Worm (Caenorhabditis elegans) whole organism, L4 larva: Measurements from ENCODE around the gene hmg-11.

Source experiments
- T26A8.4 ChIP-seq: fragments of 200-800 bp; sonication (Bioruptor generic); IDR thresholded peaks from 2 replicates; pipeline ENCODE4 v1.3.6; 2022; ENCODE audit warnings: missing genetic modification characterization, missing compliant biosample characterization
- egl-43 ChIP-seq: fragments of 200-800 bp; sonication (Bioruptor generic); IDR thresholded peaks from 2 replicates; pipeline ENCODE4 v1.3.6; 2022; ENCODE audit warnings: missing genetic modification reagents, missing genetic modification characterization, missing compliant biosample characterization
- fos-1 ChIP-seq: fragments of 150-350 bp; optimal IDR thresholded peaks from 2 replicates; lab custom pipeline; 2014; ENCODE audit warnings: missing biosample characterization, missing genetic modification characterization
- pha-4 ChIP-seq, 2 experiments: fragments of 150-350 bp in 1 of 2; fragments of 200-800 bp in 1 of 2; sonication (Bioruptor generic) in 1 of 2; IDR thresholded peaks in 1 of 2; optimal IDR thresholded peaks in 1 of 2; 2 replicates each; pipeline versions ENCODE4 v1.3.6 to Lab custom; 2014 to 2022; ENCODE audit warnings: missing genetic modification characterization in 2 of 2, missing genetic modification reagents in 2 of 2, missing biosample characterization in 1 of 2, missing compliant biosample characterization in 1 of 2

DNA sequence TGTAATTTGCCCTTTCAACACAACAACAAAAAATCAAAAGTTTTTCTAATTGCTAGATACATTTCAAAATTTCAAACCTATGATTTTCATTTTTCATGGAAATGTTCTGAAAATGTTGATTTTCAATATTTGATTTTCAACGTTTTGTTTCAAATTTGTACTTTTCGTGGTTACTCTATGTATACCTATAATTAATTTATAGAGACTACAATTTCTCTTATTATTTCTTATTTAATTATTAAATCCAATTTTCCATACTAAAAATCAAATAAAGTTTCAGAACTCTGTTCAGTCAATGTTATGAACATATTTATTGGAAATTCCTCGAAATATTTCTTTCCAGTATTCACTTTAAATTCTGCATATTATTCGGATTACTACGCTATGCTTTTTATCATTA is 14.1 kb downstream of the hmg-11 start, which contains the start of gene sre-39:
- TF ChIP-seq egl-43 (GFP tag; lab: Robert Waterston, UW): no peak
- no peak for TF ChIP-seq pha-4 (GFP tag; IDR thresholded peaks at IDR 0.05; lab: Robert Waterston, UW)
- no peak for TF ChIP-seq pha-4 (tag; optimal IDR thresholded peaks at IDR 0.05; lab: Kevin White, UChicago)
- no peak for TF ChIP-seq fos-1 (tag; lab: Kevin White, UChicago)
- TF ChIP-seq T26A8.4 (GFP tag; lab: Robert Waterston, UW): no peak
